Fruit fly (Drosophila melanogaster) whole organism, embryonic: Measurements from ENCODE around the gene CG33791.

Source experiments
- Atf6 ChIP-seq: fragments of 200-800 bp; sonication (Bioruptor generic); IDR thresholded peaks from 2 replicates; pipeline ENCODE4 v1.3.6; 2022; ENCODE audit warnings: missing biosample characterization, missing genetic modification characterization
- Bdp1 ChIP-seq: fragments of 200-800 bp; sonication (Bioruptor generic); optimal IDR thresholded peaks from 3 replicates; lab custom pipeline; 2016; ENCODE audit warnings: missing biosample characterization, missing genetic modification characterization
- Bgb ChIP-seq: fragments of 200-800 bp; sonication (Bioruptor generic); IDR thresholded peaks from 2 replicates; pipeline ENCODE4 v1.3.6; 2022; ENCODE audit warnings: missing biosample characterization, missing genetic modification characterization; ENCODE audit not compliant: partially characterized antibody
- Bteb2 ChIP-seq: fragments of 200-800 bp; sonication (Bioruptor generic); optimal IDR thresholded peaks from 2 replicates; lab custom pipeline; 2016; ENCODE audit warnings: missing biosample characterization, missing genetic modification characterization
- CG10274 ChIP-seq: fragments of 200-800 bp; sonication (Bioruptor generic); optimal IDR thresholded peaks from 3 replicates; lab custom pipeline; 2017; ENCODE audit warnings: missing biosample characterization, mild to moderate bottlenecking, missing genetic modification characterization
- CG11085 ChIP-seq: fragments of 200-800 bp; sonication (Bioruptor generic); IDR thresholded peaks from 2 replicates; pipeline ENCODE4 v1.3.6; 2022; ENCODE audit warnings: missing biosample characterization, missing genetic modification characterization
- CG11560 ChIP-seq: fragments of 200-800 bp; sonication (Bioruptor generic); IDR thresholded peaks from 3 replicates; pipeline ENCODE4 v1.3.6; 2022; ENCODE audit warnings: missing biosample characterization, missing genetic modification characterization
- CG12071 ChIP-seq: fragments of 200-800 bp; sonication (Bioruptor generic); optimal IDR thresholded peaks from 3 replicates; lab custom pipeline; 2018; ENCODE audit warnings: missing biosample characterization, mild to moderate bottlenecking, missing genetic modification characterization
- CG12391 ChIP-seq: fragments of 200-800 bp; sonication (Bioruptor generic); optimal IDR thresholded peaks from 3 replicates; lab custom pipeline; 2018; ENCODE audit warnings: missing biosample characterization, mild to moderate bottlenecking, missing genetic modification characterization, moderate library complexity
- CG14441 ChIP-seq: fragments of 200-800 bp; sonication (Bioruptor generic); IDR thresholded peaks from 2 replicates; pipeline ENCODE4 v1.3.6; 2022; ENCODE audit warnings: missing biosample characterization, missing genetic modification characterization
- CG16815 ChIP-seq: fragments of 200-800 bp; sonication (Bioruptor generic); optimal IDR thresholded peaks from 3 replicates; lab custom pipeline; 2017; ENCODE audit warnings: missing biosample characterization, mild to moderate bottlenecking, missing genetic modification characterization
- CG18011 ChIP-seq: fragments of 200-800 bp; sonication (Bioruptor generic); optimal IDR thresholded peaks from 2 replicates; lab custom pipeline; 2017; ENCODE audit warnings: missing biosample characterization, missing genetic modification characterization, mild to moderate bottlenecking, moderate library complexity, missing genotype
- CG18476 ChIP-seq: fragments of 200-800 bp; sonication (Bioruptor generic); optimal IDR thresholded peaks from 2 replicates; lab custom pipeline; 2016; ENCODE audit warnings: missing biosample characterization, mild to moderate bottlenecking, missing genetic modification characterization
- CG18599 ChIP-seq: fragments of 200-800 bp; sonication (Bioruptor generic); optimal IDR thresholded peaks from 3 replicates; lab custom pipeline; 2017; ENCODE audit warnings: missing biosample characterization, missing genetic modification characterization, mild to moderate bottlenecking, moderate library complexity, missing genetic modification reagents
- CG2120 ChIP-seq: fragments of 200-800 bp; sonication (Bioruptor generic); optimal IDR thresholded peaks from 3 replicates; lab custom pipeline; 2016; ENCODE audit warnings: missing biosample characterization, missing genetic modification characterization
- CG2678 ChIP-seq: fragments of 200-800 bp; sonication (Bioruptor generic); optimal IDR thresholded peaks from 3 replicates; lab custom pipeline; 2019; ENCODE audit warnings: missing biosample characterization, mild to moderate bottlenecking, missing genetic modification characterization, moderate library complexity
- CG32532 ChIP-seq: fragments of 200-800 bp; sonication (Bioruptor generic); IDR thresholded peaks from 2 replicates; pipeline ENCODE4 v1.3.6; 2022; ENCODE audit warnings: missing biosample characterization, missing genetic modification characterization
- CG33557 ChIP-seq: fragments of 200-800 bp; sonication (Bioruptor generic); optimal IDR thresholded peaks from 2 replicates; lab custom pipeline; 2019; ENCODE audit warnings: missing biosample characterization, mild to moderate bottlenecking, missing genetic modification characterization, moderate library complexity
- CG4404 ChIP-seq: fragments of 200-800 bp; sonication (Bioruptor generic); IDR thresholded peaks from 2 replicates; pipeline ENCODE4 v1.3.6; 2022; ENCODE audit warnings: missing biosample characterization, missing genetic modification characterization
- CG7745 ChIP-seq: fragments of 200-800 bp; sonication (Bioruptor generic); optimal IDR thresholded peaks from 2 replicates; lab custom pipeline; 2018; ENCODE audit warnings: missing biosample characterization, mild to moderate bottlenecking, missing genetic modification characterization, moderate library complexity
- CG7839 ChIP-seq: fragments of 200-800 bp; sonication (Bioruptor generic); optimal IDR thresholded peaks from 3 replicates; lab custom pipeline; 2018; ENCODE audit warnings: missing biosample characterization, mild to moderate bottlenecking, missing genetic modification characterization, moderate library complexity
- CG8765 ChIP-seq: fragments of 200-800 bp; sonication (Bioruptor generic); IDR thresholded peaks from 2 replicates; pipeline ENCODE4 v1.3.6; 2022; ENCODE audit warnings: missing biosample characterization, missing genetic modification characterization
- CG8924 ChIP-seq: fragments of 200-800 bp; optimal IDR thresholded peaks from 3 replicates; lab custom pipeline; 2019; ENCODE audit warnings: missing biosample characterization, mild to moderate bottlenecking, missing genetic modification characterization, moderate library complexity
- CG9932 ChIP-seq: fragments of 200-800 bp; sonication (Bioruptor generic); IDR thresholded peaks from 2 replicates; pipeline ENCODE4 v1.3.6; 2022; ENCODE audit warnings: missing biosample characterization, missing genetic modification characterization
- CrebB ChIP-seq: fragments of 200-800 bp; sonication (Bioruptor generic); optimal IDR thresholded peaks from 3 replicates; lab custom pipeline; 2018; ENCODE audit warnings: missing biosample characterization, mild to moderate bottlenecking, missing genetic modification characterization
- Dip3 ChIP-seq: fragments of 200-800 bp; sonication (Bioruptor generic); optimal IDR thresholded peaks from 3 replicates; lab custom pipeline; 2016; ENCODE audit warnings: missing biosample characterization, missing genetic modification characterization
- Ets65A ChIP-seq: fragments of 200-800 bp; sonication (Bioruptor generic); peaks from one replicate; lab custom pipeline; 2016; ENCODE audit warnings: missing biosample characterization, missing genetic modification characterization
- HLH3B ChIP-seq: fragments of 200-800 bp; sonication (Bioruptor generic); IDR thresholded peaks from 2 replicates; pipeline ENCODE4 v1.3.6; 2022; ENCODE audit warnings: missing biosample characterization, missing genetic modification characterization
- Hand ChIP-seq: fragments of 200-800 bp; sonication (Bioruptor generic); optimal IDR thresholded peaks from 2 replicates; lab custom pipeline; 2017; ENCODE audit warnings: mild to moderate bottlenecking, missing biosample characterization, missing genetic modification reagents, missing genetic modification characterization
- Hr51 ChIP-seq, 2 experiments: fragments of 200-800 bp; sonication (Bioruptor generic); optimal IDR thresholded peaks; 2 replicates in 1 of 2; 3 replicates in 1 of 2; lab custom pipeline; 2016 to 2018; ENCODE audit warnings: missing biosample characterization in 2 of 2, missing genetic modification characterization in 2 of 2, mild to moderate bottlenecking in 1 of 2, moderate library complexity in 1 of 2
- Oli ChIP-seq: fragments of 200-800 bp; sonication (Bioruptor generic); optimal IDR thresholded peaks from 2 replicates; lab custom pipeline; 2018; ENCODE audit warnings: missing biosample characterization, mild to moderate bottlenecking, missing genetic modification characterization, moderate library complexity
- amos ChIP-seq: fragments of 200-800 bp; sonication (Bioruptor generic); IDR thresholded peaks from 2 replicates; pipeline ENCODE4 v1.3.6; 2022; ENCODE audit warnings: missing biosample characterization, missing genetic modification characterization; ENCODE audit not compliant: partially characterized antibody
- cwo ChIP-seq: fragments of 200-800 bp; sonication (Bioruptor generic); optimal IDR thresholded peaks from 3 replicates; lab custom pipeline; 2017; ENCODE audit warnings: missing biosample characterization, missing genetic modification characterization, mild to moderate bottlenecking, moderate library complexity, missing genetic modification reagents
- hth ChIP-seq: fragments of >200 bp; optimal IDR thresholded peaks from 2 replicates; lab custom pipeline; 2017; ENCODE audit warnings: inconsistent platforms
- lab ChIP-seq: fragments of 200-800 bp; sonication (Bioruptor generic); optimal IDR thresholded peaks from 3 replicates; lab custom pipeline; 2017; ENCODE audit warnings: missing biosample characterization, missing genetic modification characterization, mild to moderate bottlenecking, moderate library complexity, missing genetic modification reagents
- odd ChIP-seq: fragments of 200-800 bp; sonication (Bioruptor generic); optimal IDR thresholded peaks from 2 replicates; lab custom pipeline; 2017; ENCODE audit warnings: missing biosample characterization, mild to moderate bottlenecking, missing genetic modification characterization
- tgo ChIP-seq: fragments of 200-800 bp; sonication (Bioruptor generic); IDR thresholded peaks from 3 replicates; pipeline ENCODE4 v1.3.6; 2022; ENCODE audit warnings: missing biosample characterization, missing genetic modification characterization
- unpg ChIP-seq: fragments of 200-800 bp; sonication (Bioruptor generic); optimal IDR thresholded peaks from 3 replicates; lab custom pipeline; 2018; ENCODE audit warnings: missing biosample characterization, mild to moderate bottlenecking, missing genetic modification characterization, moderate library complexity
- zfh2 ChIP-seq: fragments of 200-800 bp; sonication (Bioruptor generic); optimal IDR thresholded peaks from 2 replicates; lab custom pipeline; 2016; ENCODE audit warnings: missing biosample characterization, missing genetic modification characterization

Gene CG33791

dm6 chr3L:1609611-1610010 is 6.9 kb downstream of the CG33791 start (continued):
- TF ChIP-seq CG2120 = peak; percentile 75
- TF ChIP-seq amos (GFP tag; lab: Robert Waterston, UW) = no peak
- TF ChIP-seq Bgb (GFP tag; lab: Robert Waterston, UW) = no peak
- TF ChIP-seq CG14441 (GFP tag; lab: Robert Waterston, UW) = peak; percentile 56; the same call in 1 of the 2 replicates
- TF ChIP-seq CG18476 (GFP tag; lab: Kevin White, UChicago) = no peak
- peak; percentile 66; the same call in 1 of the 2 replicates for TF ChIP-seq CG32532 (GFP tag; lab: Robert Waterston, UW)
- TF ChIP-seq CG4404 = no peak
- TF ChIP-seq CG18011 (GFP tag; lab: Kevin White, UChicago) = no peak
- no peak for TF ChIP-seq CG7745
- TF ChIP-seq CG2678 (tag; lab: Kevin White, UChicago) = peak; percentile 72
- peak; percentile 36 for TF ChIP-seq lab (GFP tag; lab: Kevin White, UChicago)
- TF ChIP-seq zfh2 (GFP tag; lab: Kevin White, UChicago) = peak; percentile 16
- peak; percentile 15 for TF ChIP-seq unpg
- TF ChIP-seq Hand (GFP tag; lab: Kevin White, UChicago) = peak; percentile 1
- no peak for TF ChIP-seq CG12071 (GFP tag; lab: Kevin White, UChicago)
- peak; percentile 9 for TF ChIP-seq CG10274 (GFP tag; lab: Kevin White, UChicago)
- TF ChIP-seq Bteb2 (GFP tag; lab: Kevin White, UChicago) = peak; percentile 32
- TF ChIP-seq Oli (tag; lab: Kevin White, UChicago) = peak; percentile 41
- TF ChIP-seq Atf6 (GFP tag; lab: Robert Waterston, UW) = peak; percentile 70
- TF ChIP-seq CG18599 (GFP tag; lab: Kevin White, UChicago) = peak; percentile 48
- TF ChIP-seq Bdp1 (GFP tag; lab: Kevin White, UChicago) = no peak
- no peak for TF ChIP-seq CrebB (tag; lab: Kevin White, UChicago)
- TF ChIP-seq CG11560 (tag; lab: Robert Waterston, UW) = peak; percentile 24; the same call in 1 of the 3 replicates
- TF ChIP-seq CG8765 (GFP tag; lab: Robert Waterston, UW) = no peak
- peak; percentile 14 for TF ChIP-seq CG16815 (GFP tag; lab: Kevin White, UChicago)
- no peak for TF ChIP-seq HLH3B (GFP tag; lab: Robert Waterston, UW)
- TF ChIP-seq CG9932 (GFP tag; lab: Robert Waterston, UW) = peak; percentile 68
- 0 out of 2 replicates have a peak, but pooled peaks have one; percentile 38 for TF ChIP-seq CG11085 (GFP tag; lab: Robert Waterston, UW)
- no peak for TF ChIP-seq CG33557 (GFP tag; lab: Kevin White, UChicago)
- TF ChIP-seq Dip3 (GFP tag; lab: Kevin White, UChicago) = peak; percentile 46
- TF ChIP-seq CG7839 (tag; lab: Kevin White, UChicago) = peak; percentile 76
- no peak for TF ChIP-seq odd
- TF ChIP-seq CG8924 (tag; lab: Kevin White, UChicago) = peak; percentile 32
- TF ChIP-seq Ets65A (GFP tag; lab: Kevin White, UChicago) = peak; percentile 94
- no peak for TF ChIP-seq hth
- peak; percentile 41; the same call in 1 of the 3 replicates for TF ChIP-seq tgo (GFP tag; lab: Robert Waterston, UW)
- peak; percentile 32 for TF ChIP-seq cwo
- peak in 1 of 2 experiments; percentile 39 for TF ChIP-seq Hr51 (GFP tag; optimal IDR thresholded peaks at IDR 0.05; lab: Kevin White, UChicago)
- TF ChIP-seq CG12391 (tag; lab: Kevin White, UChicago) = peak; percentile 34
